Fruit fly (Drosophila melanogaster): Measurements from ENCODE around the gene HDAC4.

Gene HDAC4

dm6 chrX:13300835-13301502 is 15.5 kb upstream of the HDAC4 start:
- TF ChIP-seq Sin3A (optimal IDR thresholded peaks at IDR 0.05) (no peak), psq (optimal IDR thresholded peaks at IDR 0.05) (no peak), h (optimal IDR thresholded peaks at IDR 0.05) (no peak), ttk (optimal IDR thresholded peaks at IDR 0.05) (no peak), Myc (optimal IDR thresholded peaks at IDR 0.05) (no peak), insv (optimal IDR thresholded peaks at IDR 0.05) (no peak)

- TF ChIP-seq psq (optimal IDR thresholded peaks at IDR 0.05) (no peak), h (optimal IDR thresholded peaks at IDR 0.05) (no peak), Sin3A (optimal IDR thresholded peaks at IDR 0.05) (no peak), ttk (optimal IDR thresholded peaks at IDR 0.05) (no peak), Myc (optimal IDR thresholded peaks at IDR 0.05) (no peak), insv (optimal IDR thresholded peaks at IDR 0.05) (no peak)
These were observed 11.2 kb upstream of the HDAC4 start, which contains the start of gene CG1622 for dm6 chrX:13296405-13297183. Gene CG1622 (plus strand): TSS chrX:13297082.

DNA sequence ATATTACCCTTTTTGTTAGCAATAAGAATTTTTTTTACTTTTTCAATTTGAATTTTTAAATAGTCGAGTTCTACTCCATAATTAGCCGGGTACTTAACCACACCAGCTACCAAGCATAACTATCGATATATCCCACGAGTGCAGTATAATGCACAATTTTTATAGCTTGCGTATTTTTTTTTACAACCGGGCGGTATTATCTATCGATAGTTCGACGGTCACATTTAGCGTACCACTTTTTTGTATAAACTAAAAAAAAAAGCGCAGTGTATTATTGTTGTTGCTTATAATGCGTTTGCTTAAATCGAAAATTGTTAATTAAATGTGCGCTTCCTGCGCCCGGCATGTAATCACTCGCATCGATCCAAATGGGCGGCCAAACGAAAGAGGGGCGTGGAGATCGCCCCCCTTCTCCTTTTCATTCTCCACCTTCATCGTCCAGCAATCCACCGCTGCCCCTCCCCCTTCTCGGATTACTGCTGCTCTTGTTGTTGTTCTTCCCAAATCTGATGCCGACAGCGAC is 2.5 kb upstream of the HDAC4 start, which contains the start of gene Remo:
Gene Remo, plus strand, starts transcription at position 198 of the 523 bp plus-strand sequence.
- TF ChIP-seq insv (optimal IDR thresholded peaks at IDR 0.05), result no peak
- no peak for TF ChIP-seq ttk (optimal IDR thresholded peaks at IDR 0.05)
- no peak for TF ChIP-seq psq (optimal IDR thresholded peaks at IDR 0.05)
- TF ChIP-seq Sin3A (optimal IDR thresholded peaks at IDR 0.05), result no peak
- TF ChIP-seq Myc (optimal IDR thresholded peaks at IDR 0.05), result no peak
- no peak for TF ChIP-seq h (optimal IDR thresholded peaks at IDR 0.05)

DNA sequence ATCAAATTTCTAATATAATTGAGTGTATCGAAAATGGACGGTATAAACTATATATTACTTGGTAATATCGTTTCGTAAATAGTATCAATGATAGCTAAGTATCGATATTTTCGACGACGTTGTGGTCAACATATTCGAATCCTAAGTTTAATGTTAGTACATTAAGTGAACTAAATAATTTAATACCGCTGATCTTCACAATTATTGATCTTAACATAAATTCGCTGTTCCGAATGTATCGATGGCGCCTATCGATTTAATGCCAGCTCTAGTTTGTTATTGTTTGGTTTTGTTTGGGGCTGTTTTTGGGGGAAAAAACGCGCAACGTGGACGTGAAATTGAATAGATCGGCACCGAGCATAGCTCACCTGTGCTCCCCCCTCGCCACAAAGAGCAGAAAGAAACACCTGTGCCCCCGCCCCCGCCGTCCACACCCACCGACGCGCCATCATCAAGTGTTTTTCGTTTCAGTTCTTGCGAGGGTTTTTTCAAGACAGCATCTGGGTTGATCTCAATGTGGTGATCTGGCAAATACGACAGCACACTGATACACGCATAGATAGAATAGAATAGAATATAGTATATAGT is 411 bp upstream of the HDAC4 start:
- TF ChIP-seq h (optimal IDR thresholded peaks at IDR 0.05) (no peak), insv (optimal IDR thresholded peaks at IDR 0.05) (no peak), psq (optimal IDR thresholded peaks at IDR 0.05) (no peak), Sin3A (optimal IDR thresholded peaks at IDR 0.05) (no peak), Myc (optimal IDR thresholded peaks at IDR 0.05) (no peak), ttk (optimal IDR thresholded peaks at IDR 0.05) (no peak)

DNA sequence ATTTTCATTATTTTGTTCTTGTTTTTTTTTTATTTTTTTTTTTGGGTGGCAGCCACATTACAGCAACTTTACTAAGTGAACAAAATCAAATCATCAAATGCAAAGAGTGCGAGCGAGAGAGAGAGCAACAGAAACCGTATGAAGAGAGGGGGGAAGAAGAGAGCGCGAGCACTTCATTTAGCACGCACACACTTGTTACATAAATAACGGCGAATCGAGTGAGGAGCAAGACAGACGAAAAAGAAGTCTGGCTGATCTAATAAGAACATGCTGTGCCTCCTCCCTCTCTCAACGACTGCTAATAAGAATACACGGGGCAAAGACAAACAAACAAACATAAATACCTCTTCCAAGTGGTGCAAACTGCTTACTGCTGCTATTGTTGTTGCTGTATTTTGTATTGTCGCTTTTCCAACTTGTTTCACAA is 871 bp downstream of the HDAC4 start:
- TF ChIP-seq h (optimal IDR thresholded peaks at IDR 0.05) (no peak), Sin3A (optimal IDR thresholded peaks at IDR 0.05) (no peak), insv (optimal IDR thresholded peaks at IDR 0.05) (no peak), ttk (optimal IDR thresholded peaks at IDR 0.05) (no peak), psq (optimal IDR thresholded peaks at IDR 0.05) (no peak), Myc (optimal IDR thresholded peaks at IDR 0.05) (no peak)

DNA sequence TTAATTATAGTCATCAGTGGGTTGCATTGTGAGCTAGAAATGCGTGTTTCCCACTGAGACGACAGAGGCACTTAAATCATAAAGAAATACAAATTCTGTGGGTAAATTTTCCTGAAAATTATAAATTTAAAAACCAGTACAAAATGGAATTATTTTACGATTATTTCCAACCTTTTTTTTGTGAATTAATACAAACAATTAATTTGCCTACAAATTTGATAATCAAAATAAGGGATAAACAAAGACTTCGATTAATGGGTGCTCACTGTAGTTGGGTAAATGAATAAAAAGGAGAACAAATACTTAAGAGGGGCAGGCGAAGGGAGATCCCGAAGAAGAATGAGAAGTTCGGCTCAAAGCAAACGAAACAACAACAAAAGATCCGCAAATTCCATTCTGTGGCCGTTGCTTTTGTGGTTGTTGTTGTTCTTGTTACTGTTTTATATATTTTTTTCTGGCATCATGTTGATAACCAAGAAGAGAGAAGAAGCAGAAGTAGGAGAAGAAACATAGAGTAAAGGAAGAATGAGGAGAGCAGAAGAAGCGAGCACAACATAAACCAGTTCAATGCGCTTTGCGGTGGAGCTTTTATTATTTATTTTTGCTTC is 1.4 kb downstream of the HDAC4 start:
- no peak for TF ChIP-seq h (optimal IDR thresholded peaks at IDR 0.05)
- TF ChIP-seq ttk (optimal IDR thresholded peaks at IDR 0.05), result no peak
- no peak for TF ChIP-seq Sin3A (optimal IDR thresholded peaks at IDR 0.05)
- no peak for TF ChIP-seq insv (optimal IDR thresholded peaks at IDR 0.05)
- no peak for TF ChIP-seq Myc (optimal IDR thresholded peaks at IDR 0.05)
- TF ChIP-seq psq (optimal IDR thresholded peaks at IDR 0.05), result no peak

dm6 chrX:13282717-13283116 is 2.7 kb downstream of the HDAC4 start:
- TF ChIP-seq Myc (optimal IDR thresholded peaks at IDR 0.05), result no peak
- no peak for TF ChIP-seq insv (optimal IDR thresholded peaks at IDR 0.05)
- no peak for TF ChIP-seq Sin3A (optimal IDR thresholded peaks at IDR 0.05)
- no peak for TF ChIP-seq ttk (optimal IDR thresholded peaks at IDR 0.05)
- TF ChIP-seq psq (optimal IDR thresholded peaks at IDR 0.05), result no peak
- TF ChIP-seq h (optimal IDR thresholded peaks at IDR 0.05), result no peak

DNA sequence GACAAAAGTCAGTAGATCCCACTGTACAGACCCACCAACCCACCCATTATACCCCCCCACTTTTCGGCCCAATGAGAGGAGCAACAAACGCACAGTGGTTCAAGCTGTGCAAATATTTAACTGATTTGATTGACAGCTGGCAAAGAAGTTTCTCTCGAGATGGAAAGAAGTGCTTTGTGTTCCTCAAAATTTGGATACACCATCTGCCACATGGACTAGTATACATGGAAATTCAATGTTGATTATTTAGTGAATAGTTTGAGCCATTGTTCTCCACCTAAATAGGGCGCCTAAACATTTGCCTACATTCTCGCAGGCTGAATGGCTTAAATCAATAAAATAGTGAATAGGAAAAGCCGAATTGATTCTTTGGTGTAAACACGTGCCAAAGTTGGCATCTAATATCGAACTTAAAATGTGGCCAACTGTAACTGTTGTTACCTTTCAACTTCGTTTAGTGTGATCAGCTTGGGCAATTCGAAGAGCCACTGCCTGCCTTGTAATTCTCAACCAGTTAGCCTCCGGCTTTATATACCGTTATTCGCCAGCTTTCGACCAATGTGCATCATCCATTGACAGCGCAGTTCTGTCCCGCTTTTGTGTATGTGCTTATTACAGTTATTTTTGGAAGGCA is 4.1 kb downstream of the HDAC4 start:
- TF ChIP-seq Sin3A (optimal IDR thresholded peaks at IDR 0.05), result no peak
- TF ChIP-seq insv (optimal IDR thresholded peaks at IDR 0.05), result no peak

dm6 chrX:13280738-13281137 is 4.7 kb downstream of the HDAC4 start:
- no peak for TF ChIP-seq psq (optimal IDR thresholded peaks at IDR 0.05)
- TF ChIP-seq h (optimal IDR thresholded peaks at IDR 0.05), result no peak
- TF ChIP-seq Myc (optimal IDR thresholded peaks at IDR 0.05), result no peak
- TF ChIP-seq ttk (optimal IDR thresholded peaks at IDR 0.05), result no peak
- TF ChIP-seq Sin3A (optimal IDR thresholded peaks at IDR 0.05), result no peak
- no peak for TF ChIP-seq insv (optimal IDR thresholded peaks at IDR 0.05)

DNA sequence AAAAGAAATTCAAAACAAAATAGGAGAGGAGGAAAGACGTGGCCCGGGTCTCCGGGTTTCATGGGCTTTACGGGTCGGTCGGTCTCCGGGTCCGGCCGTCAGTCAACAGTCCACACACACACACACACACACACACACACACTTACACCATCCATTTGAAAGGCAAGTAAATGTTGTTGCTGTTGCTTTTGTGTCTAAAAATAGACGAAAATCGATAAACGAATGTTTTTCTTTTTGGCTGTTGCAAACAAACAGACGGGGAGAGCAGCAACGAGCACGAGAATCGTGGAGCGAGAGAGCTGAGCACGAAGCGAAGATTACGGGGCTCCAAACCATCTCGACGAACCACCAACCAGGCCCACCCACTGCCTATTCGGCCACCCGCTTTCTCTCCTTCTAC is 5.2 kb downstream of the HDAC4 start:
- TF ChIP-seq h (optimal IDR thresholded peaks at IDR 0.05), result no peak
- TF ChIP-seq Myc (optimal IDR thresholded peaks at IDR 0.05), result no peak
- no peak for TF ChIP-seq Sin3A (optimal IDR thresholded peaks at IDR 0.05)

- TF ChIP-seq Myc (optimal IDR thresholded peaks at IDR 0.05) (no peak), psq (optimal IDR thresholded peaks at IDR 0.05) (no peak), ttk (optimal IDR thresholded peaks at IDR 0.05) (no peak), h (optimal IDR thresholded peaks at IDR 0.05) (no peak), Sin3A (optimal IDR thresholded peaks at IDR 0.05) (no peak)
These were observed 6.9 kb downstream of the HDAC4 start for dm6 chrX:13278468-13278982.
